Worm (Caenorhabditis elegans) whole organism, early embryonic: Measurements from ENCODE around the gene dgtr-1.

Experiments used
- B0310.2 ChIP-seq: sonication (generic microtip); optimal IDR thresholded peaks from 2 replicates; lab custom pipeline; 2016; ENCODE audit warnings: mild to moderate bottlenecking, missing genetic modification characterization, missing compliant biosample characterization
- aly-1 ChIP-seq: sonication (generic microtip); optimal IDR thresholded peaks from 2 replicates; lab custom pipeline; 2016; ENCODE audit warnings: missing genetic modification characterization, missing compliant biosample characterization
- ama-1 ChIP-seq: fragments of 150-350 bp; optimal IDR thresholded peaks from 2 replicates; lab custom pipeline; 2014
- ceh-13 ChIP-seq: fragments of 200-800 bp; sonication (Bioruptor generic); optimal IDR thresholded peaks from 2 replicates; lab custom pipeline; 2018; ENCODE audit warnings: mild to moderate bottlenecking, missing genetic modification characterization, missing compliant biosample characterization
- flt-1 ChIP-seq: fragments of 200-800 bp; sonication (Bioruptor generic); IDR thresholded peaks from 2 replicates; pipeline ENCODE4 v1.3.6; 2022; ENCODE audit warnings: missing genetic modification characterization, missing compliant biosample characterization
- hmbx-1 ChIP-seq: sonication (generic microtip); optimal IDR thresholded peaks from 2 replicates; lab custom pipeline; 2016; ENCODE audit warnings: mild to moderate bottlenecking, missing genetic modification characterization, missing compliant biosample characterization
- hmg-4 ChIP-seq: fragments of 200-800 bp; sonication (Bioruptor generic); optimal IDR thresholded peaks from 2 replicates; lab custom pipeline; 2018; ENCODE audit warnings: mild to moderate bottlenecking, missing genetic modification characterization, missing compliant biosample characterization
- hnd-1 ChIP-seq: sonication (generic microtip); optimal IDR thresholded peaks from 2 replicates; lab custom pipeline; 2016; ENCODE audit warnings: missing genetic modification characterization, missing compliant biosample characterization
- pes-1 ChIP-seq: fragments of 200-800 bp; sonication (Bioruptor generic); IDR thresholded peaks from 2 replicates; pipeline ENCODE4 v1.3.6; 2022; ENCODE audit warnings: missing genetic modification reagents, missing genetic modification characterization, missing compliant biosample characterization
- sea-1 ChIP-seq: fragments of 200-800 bp; sonication (Bioruptor generic); conservative IDR thresholded peaks from 2 replicates; pipeline ENCODE4 v1.3.6; 2022; ENCODE audit warnings: missing genetic modification characterization, missing compliant biosample characterization
- tbx-11 ChIP-seq: fragments of 200-800 bp; sonication (Bioruptor generic); IDR thresholded peaks from 2 replicates; pipeline ENCODE4 v1.3.6; 2022; ENCODE audit warnings: missing genetic modification characterization, missing compliant biosample characterization
- tbx-37 ChIP-seq: fragments of 200-800 bp; sonication (Bioruptor generic); conservative IDR thresholded peaks from 2 replicates; pipeline ENCODE4 v1.3.6; 2022; ENCODE audit warnings: missing genetic modification reagents, missing genetic modification characterization, missing compliant biosample characterization
- tra-4 ChIP-seq: sonication (generic microtip); optimal IDR thresholded peaks from 2 replicates; lab custom pipeline; 2017; ENCODE audit warnings: missing genetic modification characterization, missing compliant biosample characterization

- TF ChIP-seq tbx-37 (GFP tag; lab: Robert Waterston, UW), result no peak
- no peak for TF ChIP-seq hmg-4 (GFP tag; lab: Kevin White, UChicago)
- TF ChIP-seq ama-1 (lab: Kevin White, UChicago), result no peak
- TF ChIP-seq flt-1 (GFP tag; lab: Robert Waterston, UW), result no peak
- TF ChIP-seq ceh-13 (GFP tag; lab: Kevin White, UChicago), result no peak
- no peak for TF ChIP-seq tbx-11
- TF ChIP-seq tra-4, result no peak
- no peak for TF ChIP-seq pes-1 (GFP tag; lab: Robert Waterston, UW)
- no peak for TF ChIP-seq hnd-1 (tag; lab: Kevin White, UChicago)
- no peak for TF ChIP-seq sea-1 (GFP tag; lab: Robert Waterston, UW)
- no peak for TF ChIP-seq hmbx-1 (tag; lab: Kevin White, UChicago)
- no peak for TF ChIP-seq aly-1 (tag; lab: Kevin White, UChicago)
- no peak for TF ChIP-seq B0310.2
Measured at ce11 chrV:6509717-6510116, 12.8 kb downstream of the dgtr-1 start, which contains the start of gene ubh-2.
